Worm (Caenorhabditis elegans): ENCODE measurements around the gene M01F1.9.

DNA sequence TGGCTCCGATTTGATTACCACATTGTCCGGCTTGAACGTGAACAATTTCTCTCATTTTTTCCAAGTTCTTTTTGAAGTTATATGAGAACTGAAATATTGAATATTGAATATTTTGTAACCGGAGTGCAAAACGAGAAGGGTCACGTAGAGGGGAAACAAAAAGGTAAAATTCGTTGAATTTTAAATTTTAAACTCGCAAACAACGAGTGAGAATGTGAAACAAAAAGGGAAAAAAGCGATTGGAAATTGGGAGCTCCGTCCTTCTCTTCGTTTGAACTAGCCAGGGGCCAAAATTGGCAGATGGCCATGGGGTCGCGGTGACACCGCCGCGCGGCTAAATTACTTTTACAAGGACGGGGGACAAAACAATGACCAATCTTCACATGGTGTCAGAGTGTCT, 42.7 kb upstream of the M01F1.9 start, which contains the start of gene ben-1:
- TF ChIP-seq lir-3 (tag; optimal IDR thresholded peaks at IDR 0.05) (no peak), tra-1 (GFP tag; IDR thresholded peaks at IDR 0.05) (no peak)

Measured in whole organism, L4 larva.